Worm (Caenorhabditis elegans): ENCODE measurements around the gene F25B5.3.

DNA sequence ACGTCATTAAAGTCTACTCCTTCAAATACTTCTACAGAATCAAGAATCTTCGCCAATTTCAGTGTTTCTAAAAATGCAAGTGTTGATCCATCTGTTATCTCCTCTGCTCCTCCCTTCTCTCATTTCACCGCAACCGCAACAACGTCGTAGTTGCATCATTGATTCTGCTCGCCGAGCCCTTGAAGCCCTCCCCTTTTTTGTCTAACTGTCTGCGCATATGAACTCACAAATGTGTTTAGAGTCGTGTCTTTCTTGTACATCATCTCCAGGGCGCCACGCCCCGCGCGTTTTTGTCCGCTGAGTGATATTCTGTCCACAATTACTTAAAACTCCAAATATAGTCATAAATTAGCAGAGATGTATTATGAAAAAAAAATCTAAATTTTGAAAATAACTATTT lies 39.3 kb downstream of the F25B5.3 start:
- no peak for TF ChIP-seq nhr-11 (tag; optimal IDR thresholded peaks at IDR 0.05)
- no peak for TF ChIP-seq egl-27 (tag; optimal IDR thresholded peaks at IDR 0.05)
- no peak for TF ChIP-seq unc-39 (tag; optimal IDR thresholded peaks at IDR 0.05)

Measured in whole organism, L4 larva.